ENCODE assay signal across 1 fruit fly cellular context in genomic region chr3L:9424528-9424911, dm6.
TF ChIP-seq lines count a peak whose summit lies in the region.

No protein-coding gene starts in this region.

TF ChIP-seq in whole organism, embryonic, 481 proteins besides CTCF, POLR2A, EP300 and RAD21 (continued from another document and continues in another):
- TF ChIP-seq GATAe (GFP tag; conservative IDR thresholded peaks at IDR 0.05; lab: Robert Waterston, UW) (no peak), ac (GFP tag; optimal IDR thresholded peaks at IDR 0.05; lab: Kevin White, UChicago) (no peak), CG10654 (GFP tag; optimal IDR thresholded peaks at IDR 0.05; lab: Kevin White, UChicago) (no peak), dimm (GFP tag; IDR thresholded peaks at IDR 0.05; lab: Robert Waterston, UW) (no peak), tap (tag; optimal IDR thresholded peaks at IDR 0.05; lab: Kevin White, UChicago) (peak; percentile 61), CG10543 (GFP tag; optimal IDR thresholded peaks at IDR 0.05; lab: Kevin White, UChicago) (no peak), dysf (GFP tag; IDR thresholded peaks at IDR 0.05; lab: Robert Waterston, UW) (no peak), tup (GFP tag; optimal IDR thresholded peaks at IDR 0.05; lab: Kevin White, UChicago) (no peak), Atf3 (GFP tag; optimal IDR thresholded peaks at IDR 0.05; lab: Kevin White, UChicago) (no peak), gsb (GFP tag; IDR thresholded peaks at IDR 0.05; lab: Robert Waterston, UW) (no peak), Camta (GFP tag; optimal IDR thresholded peaks at IDR 0.05; lab: Kevin White, UChicago) (no peak), bsh (GFP tag; optimal IDR thresholded peaks at IDR 0.05; lab: Kevin White, UChicago) (peak in 1 of 2 experiments; percentile 61), twi (tag; optimal IDR thresholded peaks at IDR 0.05; lab: Kevin White, UChicago) (no peak), CG9437 (GFP tag; optimal IDR thresholded peaks at IDR 0.05; lab: Kevin White, UChicago) (peak; percentile 38), CG31224 (GFP tag; IDR thresholded peaks at IDR 0.05; lab: Robert Waterston, UW) (no peak), E2f2 (GFP tag; IDR thresholded peaks at IDR 0.05; lab: Robert Waterston, UW) (peak; percentile 23; the same call in 1 of the 2 replicates), TFAM (GFP tag; optimal IDR thresholded peaks at IDR 0.05; lab: Kevin White, UChicago) (no peak), Lhr (GFP tag; optimal IDR thresholded peaks at IDR 0.05; lab: Kevin White, UChicago) (no peak), pb (GFP tag; optimal IDR thresholded peaks at IDR 0.05; lab: Kevin White, UChicago) (no peak), chm (GFP tag; IDR thresholded peaks at IDR 0.05; lab: Robert Waterston, UW) (no peak), PHDP (tag; optimal IDR thresholded peaks at IDR 0.05; lab: Kevin White, UChicago) (peak; percentile 79), psq (GFP tag; optimal IDR thresholded peaks at IDR 0.05; lab: Kevin White, UChicago) (no peak), CG12744 (GFP tag; optimal IDR thresholded peaks at IDR 0.05; lab: Kevin White, UChicago) (no peak), kni (GFP tag; optimal IDR thresholded peaks at IDR 0.05; lab: Kevin White, UChicago) (no peak), Usf (GFP tag; optimal IDR thresholded peaks at IDR 0.05; lab: Kevin White, UChicago) (no peak), CG8359 (GFP tag; optimal IDR thresholded peaks at IDR 0.05; lab: Kevin White, UChicago; ENCODE audit: borderline replicate concordance) (no peak), Hey (tag; optimal IDR thresholded peaks at IDR 0.05; lab: Kevin White, UChicago) (no peak), pan (optimal IDR thresholded peaks at IDR 0.05; lab: Kevin White, UChicago) (no peak), pan (GFP tag; optimal IDR thresholded peaks at IDR 0.05 in 1 of 2, IDR thresholded peaks at IDR 0.05 in 1 of 2) (peak in 1 of 2 experiments; percentile 53), bigmax (GFP tag; optimal IDR thresholded peaks at IDR 0.05; lab: Kevin White, UChicago) (no peak), CG2116 (GFP tag; optimal IDR thresholded peaks at IDR 0.05; lab: Kevin White, UChicago) (peak; percentile 43), Hr3 (GFP tag; optimal IDR thresholded peaks at IDR 0.05; lab: Kevin White, UChicago) (no peak), aop (GFP tag; IDR thresholded peaks at IDR 0.05; lab: Robert Waterston, UW) (no peak), CG12219 (GFP tag; optimal IDR thresholded peaks at IDR 0.05; lab: Kevin White, UChicago) (no peak), mirr (GFP tag; optimal IDR thresholded peaks at IDR 0.05; lab: Kevin White, UChicago) (no peak), hkb (optimal IDR thresholded peaks at IDR 0.05; lab: Kevin White, UChicago) (no peak), hkb (GFP tag; IDR thresholded peaks at IDR 0.05; lab: Robert Waterston, UW) (peak; percentile 45), emc (GFP tag; optimal IDR thresholded peaks at IDR 0.05; lab: Kevin White, UChicago) (no peak), peb (GFP tag; IDR thresholded peaks at IDR 0.05; lab: Robert Waterston, UW) (no peak), CG8089 (GFP tag; optimal IDR thresholded peaks at IDR 0.05; lab: Kevin White, UChicago) (no peak), eve (GFP tag; optimal IDR thresholded peaks at IDR 0.05; lab: Kevin White, UChicago) (no peak), CG15479 (GFP tag; optimal IDR thresholded peaks at IDR 0.05; lab: Kevin White, UChicago) (no peak), CG9876 (GFP tag; optimal IDR thresholded peaks at IDR 0.05; lab: Kevin White, UChicago) (no peak), dm (GFP tag; optimal IDR thresholded peaks at IDR 0.05; lab: Kevin White, UChicago) (no peak), trh (GFP tag; optimal IDR thresholded peaks at IDR 0.05; lab: Kevin White, UChicago) (no peak), D19A (tag; optimal IDR thresholded peaks at IDR 0.05; lab: Kevin White, UChicago) (peak; percentile 51), CG15011 (GFP tag; optimal IDR thresholded peaks at IDR 0.05; lab: Kevin White, UChicago) (no peak), CoRest (tag; optimal IDR thresholded peaks at IDR 0.05; lab: Kevin White, UChicago) (peak; percentile 32), Abd-B (GFP tag; optimal IDR thresholded peaks at IDR 0.05; lab: Kevin White, UChicago) (no peak), phol (tag; optimal IDR thresholded peaks at IDR 0.05; lab: Kevin White, UChicago) (peak; percentile 32), zfh2 (GFP tag; optimal IDR thresholded peaks at IDR 0.05; lab: Kevin White, UChicago) (no peak), CG17186 (GFP tag; optimal IDR thresholded peaks at IDR 0.05; lab: Kevin White, UChicago) (no peak), CG7987 (GFP tag; optimal IDR thresholded peaks at IDR 0.05; lab: Kevin White, UChicago) (no peak), CrebB (tag; optimal IDR thresholded peaks at IDR 0.05; lab: Kevin White, UChicago) (peak; percentile 21), CG30403 (GFP tag; optimal IDR thresholded peaks at IDR 0.05; lab: Kevin White, UChicago) (peak; percentile 28), CG4282 (GFP tag; optimal IDR thresholded peaks at IDR 0.05; lab: Kevin White, UChicago) (no peak), tin (GFP tag; optimal IDR thresholded peaks at IDR 0.05; lab: Kevin White, UChicago) (no peak), CG7556 (GFP tag; optimal IDR thresholded peaks at IDR 0.05; lab: Kevin White, UChicago) (peak; percentile 27), CG31365 (tag; optimal IDR thresholded peaks at IDR 0.05; lab: Kevin White, UChicago) (no peak), crc (GFP tag; optimal IDR thresholded peaks at IDR 0.05; lab: Kevin White, UChicago) (no peak), tx (GFP tag; optimal IDR thresholded peaks at IDR 0.05; lab: Kevin White, UChicago) (no peak), CG17829 (tag; optimal IDR thresholded peaks at IDR 0.05; lab: Kevin White, UChicago) (peak; percentile 50), lilli (GFP tag; optimal IDR thresholded peaks at IDR 0.05; lab: Kevin White, UChicago) (no peak), CG7357 (GFP tag; IDR thresholded peaks at IDR 0.05; lab: Robert Waterston, UW) (no peak), CG3407 (GFP tag; optimal IDR thresholded peaks at IDR 0.05; lab: Kevin White, UChicago) (no peak), B-H2 (GFP tag; optimal IDR thresholded peaks at IDR 0.05; lab: Kevin White, UChicago) (no peak), CG3065 (GFP tag; optimal IDR thresholded peaks at IDR 0.05; lab: Kevin White, UChicago) (no peak), amos (GFP tag; IDR thresholded peaks at IDR 0.05; lab: Robert Waterston, UW; ENCODE audit: partially characterized antibody) (no peak), Sry-β (GFP tag; optimal IDR thresholded peaks at IDR 0.05; lab: Kevin White, UChicago) (no peak), unc-4 (GFP tag; IDR thresholded peaks at IDR 0.05; lab: Robert Waterston, UW; ENCODE audit: partially characterized antibody) (no peak), Ravus (GFP tag; IDR thresholded peaks at IDR 0.05; lab: Robert Waterston, UW) (no peak), CG7928 (GFP tag; optimal IDR thresholded peaks at IDR 0.05; lab: Kevin White, UChicago) (no peak), scrt (GFP tag; optimal IDR thresholded peaks at IDR 0.05; lab: Kevin White, UChicago) (peak; percentile 23), jing (GFP tag; optimal IDR thresholded peaks at IDR 0.05; lab: Kevin White, UChicago) (no peak), NK7.1 (GFP tag; optimal IDR thresholded peaks at IDR 0.05; lab: Kevin White, UChicago) (no peak), nom (GFP tag; optimal IDR thresholded peaks at IDR 0.05; lab: Kevin White, UChicago) (peak; percentile 6), CG18011 (GFP tag; optimal IDR thresholded peaks at IDR 0.05; lab: Kevin White, UChicago) (peak; percentile 15), CG17328 (GFP tag; IDR thresholded peaks at IDR 0.05; lab: Robert Waterston, UW) (no peak), Doc3 (GFP tag; IDR thresholded peaks at IDR 0.05; lab: Robert Waterston, UW; ENCODE audit: partially characterized antibody) (no peak), CG6689 (GFP tag; IDR thresholded peaks at IDR 0.05; lab: Robert Waterston, UW) (no peak), tna (GFP tag; IDR thresholded peaks at IDR 0.05; lab: Robert Waterston, UW; ENCODE audit: partially characterized antibody) (no peak), Dp (GFP tag; optimal IDR thresholded peaks at IDR 0.05; lab: Kevin White, UChicago) (no peak), otp (GFP tag; IDR thresholded peaks at IDR 0.05; lab: Robert Waterston, UW) (no peak), CG9727 (GFP tag; optimal IDR thresholded peaks at IDR 0.05; lab: Kevin White, UChicago) (peak; percentile 48), CG11085 (GFP tag; IDR thresholded peaks at IDR 0.05; lab: Robert Waterston, UW) (no peak), yki (optimal IDR thresholded peaks at IDR 0.05; lab: Kevin White, UChicago) (no peak), Neu2 (GFP tag; optimal IDR thresholded peaks at IDR 0.05; lab: Kevin White, UChicago; ENCODE audit: borderline replicate concordance) (no peak), CG13424 (tag; optimal IDR thresholded peaks at IDR 0.05; lab: Kevin White, UChicago) (peak; percentile 65), MBD-R2 (GFP tag; IDR thresholded peaks at IDR 0.05; lab: Robert Waterston, UW) (no peak), lbe (GFP tag; optimal IDR thresholded peaks at IDR 0.05; lab: Kevin White, UChicago) (peak; percentile 59), Hmr (GFP tag; optimal IDR thresholded peaks at IDR 0.05; lab: Kevin White, UChicago) (peak; percentile 40), CG11560 (tag; IDR thresholded peaks at IDR 0.05; lab: Robert Waterston, UW) (no peak), ATbp (GFP tag; optimal IDR thresholded peaks at IDR 0.05; lab: Kevin White, UChicago) (no peak), ro (GFP tag; IDR thresholded peaks at IDR 0.05; lab: Robert Waterston, UW) (no peak), en (GFP tag; optimal IDR thresholded peaks at IDR 0.05; lab: Kevin White, UChicago) (no peak), Bdp1 (GFP tag; optimal IDR thresholded peaks at IDR 0.05; lab: Kevin White, UChicago) (no peak), Xrp1 (GFP tag; IDR thresholded peaks at IDR 0.05; lab: Robert Waterston, UW) (0 out of 2 replicates have a peak, but pooled peaks have one; percentile 21), mam (GFP tag; optimal IDR thresholded peaks at IDR 0.05; lab: Kevin White, UChicago) (no peak), usp (GFP tag; optimal IDR thresholded peaks at IDR 0.05; lab: Kevin White, UChicago) (no peak), Ssrp (tag; optimal IDR thresholded peaks at IDR 0.05; lab: Kevin White, UChicago) (no peak), CG6175 (GFP tag; IDR thresholded peaks at IDR 0.05; lab: Robert Waterston, UW) (no peak), ash1 (GFP tag; optimal IDR thresholded peaks at IDR 0.05; lab: Kevin White, UChicago) (no peak), NFAT (GFP tag; IDR thresholded peaks at IDR 0.05; lab: Robert Waterston, UW) (no peak), pfk (GFP tag; optimal IDR thresholded peaks at IDR 0.05; lab: Kevin White, UChicago) (no peak), gsb-n (tag; optimal IDR thresholded peaks at IDR 0.05; lab: Kevin White, UChicago) (peak; percentile 45), CG8478 (optimal IDR thresholded peaks at IDR 0.05; lab: Kevin White, UChicago) (no peak), ems (GFP tag; optimal IDR thresholded peaks at IDR 0.05; lab: Kevin White, UChicago) (no peak), ci (GFP tag; IDR thresholded peaks at IDR 0.05; lab: Robert Waterston, UW) (no peak), Nf-YC (tag; optimal IDR thresholded peaks at IDR 0.05; lab: Kevin White, UChicago) (peak; percentile 37), croc (GFP tag; conservative IDR thresholded peaks at IDR 0.05; lab: Robert Waterston, UW) (no peak), onecut (GFP tag; IDR thresholded peaks at IDR 0.05; lab: Robert Waterston, UW) (no peak; the same call in 1 of the 2 replicates), Antp (GFP tag; optimal IDR thresholded peaks at IDR 0.05; lab: Kevin White, UChicago) (no peak), CG10431 (GFP tag; optimal IDR thresholded peaks at IDR 0.05; lab: Kevin White, UChicago) (no peak), Xbp1 (GFP tag; optimal IDR thresholded peaks at IDR 0.05; lab: Kevin White, UChicago) (peak; percentile 16), CG6791 (GFP tag; IDR thresholded peaks at IDR 0.05; lab: Robert Waterston, UW; ENCODE audit: partially characterized antibody) (no peak), CG13894 (tag; optimal IDR thresholded peaks at IDR 0.05; lab: Kevin White, UChicago) (no peak), Chrac-16 (GFP tag; optimal IDR thresholded peaks at IDR 0.05; lab: Kevin White, UChicago) (no peak), CkIIα-i1 (GFP tag; IDR thresholded peaks at IDR 0.05; lab: Robert Waterston, UW) (no peak), D (optimal IDR thresholded peaks at IDR 0.05; lab: Kevin White, UChicago) (no peak), D (GFP tag; optimal IDR thresholded peaks at IDR 0.05; lab: Kevin White, UChicago) (no peak), CG18476 (GFP tag; optimal IDR thresholded peaks at IDR 0.05; lab: Kevin White, UChicago) (peak; percentile 41), HmgD (GFP tag; optimal IDR thresholded peaks at IDR 0.05; lab: Kevin White, UChicago) (no peak), CG10267 (tag; optimal IDR thresholded peaks at IDR 0.05; lab: Kevin White, UChicago) (peak; percentile 41), sim (GFP tag; IDR thresholded peaks at IDR 0.05; lab: Robert Waterston, UW) (no peak), wdn (GFP tag; IDR thresholded peaks at IDR 0.05; lab: Robert Waterston, UW) (no peak), ftz-f1 (GFP tag; optimal IDR thresholded peaks at IDR 0.05; lab: Kevin White, UChicago) (no peak), Fer3 (tag; optimal IDR thresholded peaks at IDR 0.05; lab: Kevin White, UChicago) (peak; percentile 57), CG10959 (GFP tag; IDR thresholded peaks at IDR 0.05; lab: Robert Waterston, UW) (no peak), Sin3A (optimal IDR thresholded peaks at IDR 0.05; lab: Kevin White, UChicago) (no peak), zen (tag; optimal IDR thresholded peaks at IDR 0.05; lab: Kevin White, UChicago) (no peak), CG3838 (GFP tag; optimal IDR thresholded peaks at IDR 0.05; lab: Kevin White, UChicago) (no peak), CG3847 (GFP tag; IDR thresholded peaks at IDR 0.05; lab: Robert Waterston, UW) (0 out of 2 replicates have a peak, but pooled peaks have one; percentile 21), vfl (GFP tag; optimal IDR thresholded peaks at IDR 0.05; lab: Kevin White, UChicago) (no peak), CG32532 (GFP tag; IDR thresholded peaks at IDR 0.05; lab: Robert Waterston, UW) (peak; percentile 66; the same call in 1 of the 2 replicates), toy (GFP tag; IDR thresholded peaks at IDR 0.05; lab: Robert Waterston, UW) (no peak), cato (GFP tag; optimal IDR thresholded peaks at IDR 0.05; lab: Kevin White, UChicago; ENCODE audit: borderline replicate concordance) (no peak), CG5953 (GFP tag; IDR thresholded peaks at IDR 0.05; lab: Robert Waterston, UW) (no peak), CG4707 (GFP tag; optimal IDR thresholded peaks at IDR 0.05; lab: Kevin White, UChicago) (no peak)
